Fruit fly (Drosophila melanogaster) whole organism, embryonic: ENCODE results near the gene wrd.
A peak's percentile ranks its signal among the peaks of the same experiment; 100 is the strongest.

Experiments
- Abd-B ChIP-seq: fragments of 200-800 bp; sonication (Bioruptor generic); optimal IDR thresholded peaks from 2 replicates; lab custom pipeline; 2018; ENCODE audit warnings: missing biosample characterization, mild to moderate bottlenecking, missing genetic modification characterization, moderate library complexity
- B-H2 ChIP-seq: fragments of 200-800 bp; sonication (Bioruptor generic); optimal IDR thresholded peaks from 2 replicates; lab custom pipeline; 2018; ENCODE audit warnings: missing biosample characterization, mild to moderate bottlenecking, missing genetic modification characterization
- CG10366 ChIP-seq: fragments of 200-800 bp; sonication (Bioruptor generic); IDR thresholded peaks from 2 replicates; pipeline ENCODE4 v1.3.6; 2022; ENCODE audit warnings: missing biosample characterization, missing genetic modification characterization
- CG10431 ChIP-seq: fragments of 200-800 bp; sonication (Bioruptor generic); optimal IDR thresholded peaks from 3 replicates; lab custom pipeline; 2018; ENCODE audit warnings: missing biosample characterization, mild to moderate bottlenecking, missing genetic modification characterization
- CG10565 ChIP-seq: fragments of 200-800 bp; sonication (Bioruptor generic); optimal IDR thresholded peaks from 3 replicates; lab custom pipeline; 2016; ENCODE audit warnings: missing biosample characterization, mild to moderate bottlenecking, missing genetic modification characterization
- CG11456 ChIP-seq: fragments of 200-800 bp; sonication (Bioruptor generic); IDR thresholded peaks from 3 replicates; pipeline ENCODE4 v1.3.6; 2022; ENCODE audit warnings: missing biosample characterization, missing genetic modification characterization
- CG12744 ChIP-seq: fragments of 200-800 bp; sonication (Bioruptor generic); optimal IDR thresholded peaks from 2 replicates; lab custom pipeline; 2016; ENCODE audit warnings: missing biosample characterization, missing genetic modification characterization
- CG14965 ChIP-seq: fragments of 200-800 bp; sonication (Bioruptor generic); optimal IDR thresholded peaks from 2 replicates; lab custom pipeline; 2016; ENCODE audit warnings: missing biosample characterization, missing genetic modification characterization, borderline replicate concordance
- CG16863 ChIP-seq: fragments of 200-800 bp; sonication (Bioruptor generic); optimal IDR thresholded peaks from 3 replicates; lab custom pipeline; 2016; ENCODE audit warnings: missing biosample characterization, missing genetic modification characterization
- CG17568 ChIP-seq: fragments of 200-800 bp; sonication (Bioruptor generic); optimal IDR thresholded peaks from 2 replicates; lab custom pipeline; 2018; ENCODE audit warnings: missing biosample characterization, mild to moderate bottlenecking, missing genetic modification characterization, moderate library complexity
- CG2889 ChIP-seq: fragments of 200-800 bp; sonication (Bioruptor generic); IDR thresholded peaks from 3 replicates; pipeline ENCODE4 v1.3.6; 2022; ENCODE audit warnings: missing biosample characterization, missing genetic modification characterization
- CG30431 ChIP-seq: fragments of 200-800 bp; sonication (Bioruptor generic); optimal IDR thresholded peaks from 2 replicates; lab custom pipeline; 2017; ENCODE audit warnings: missing biosample characterization, missing genetic modification characterization
- CG31224 ChIP-seq: fragments of 200-800 bp; sonication (Bioruptor generic); IDR thresholded peaks from 2 replicates; pipeline ENCODE4 v1.3.6; 2022; ENCODE audit warnings: missing biosample characterization, missing genetic modification characterization
- CG33213 ChIP-seq: fragments of 200-800 bp; sonication (Bioruptor generic); optimal IDR thresholded peaks from 3 replicates; lab custom pipeline; 2016; ENCODE audit warnings: missing biosample characterization, missing genetic modification characterization
- CG3407 ChIP-seq: fragments of 200-800 bp; sonication (Bioruptor generic); optimal IDR thresholded peaks from 2 replicates; lab custom pipeline; 2018; ENCODE audit warnings: missing biosample characterization, mild to moderate bottlenecking, missing genetic modification characterization
- CG34422 ChIP-seq: fragments of 200-800 bp; sonication (Bioruptor generic); IDR thresholded peaks from 3 replicates; pipeline ENCODE4 v1.3.6; 2022; ENCODE audit warnings: missing biosample characterization, missing genetic modification characterization
- CG4360 ChIP-seq: fragments of 200-800 bp; sonication (Bioruptor generic); IDR thresholded peaks from 2 replicates; pipeline ENCODE4 v1.3.6; 2022; ENCODE audit warnings: missing biosample characterization, missing genetic modification characterization
- CG5180 ChIP-seq: fragments of 200-800 bp; sonication (Bioruptor generic); optimal IDR thresholded peaks from 3 replicates; lab custom pipeline; 2017; ENCODE audit warnings: missing biosample characterization, missing genetic modification characterization, mild to moderate bottlenecking, moderate library complexity, missing genetic modification reagents
- CHES-1-like ChIP-seq: fragments of 200-800 bp; sonication (Bioruptor generic); optimal IDR thresholded peaks from 2 replicates; lab custom pipeline; 2016; ENCODE audit warnings: missing biosample characterization, missing genetic modification characterization
- D19B ChIP-seq: fragments of 200-800 bp; sonication (Bioruptor generic); optimal IDR thresholded peaks from 2 replicates; lab custom pipeline; 2017; ENCODE audit warnings: missing biosample characterization, mild to moderate bottlenecking, missing genetic modification characterization
- HmgD ChIP-seq: fragments of 200-800 bp; sonication (Bioruptor generic); optimal IDR thresholded peaks from 3 replicates; lab custom pipeline; 2016; ENCODE audit warnings: missing biosample characterization, missing genetic modification characterization
- Jarid2 ChIP-seq: fragments of 200-800 bp; sonication (Bioruptor generic); optimal IDR thresholded peaks from 3 replicates; lab custom pipeline; 2017; ENCODE audit warnings: mild to moderate bottlenecking, missing biosample characterization, missing genetic modification reagents, missing genetic modification characterization
- Med ChIP-seq: fragments of 200-800 bp; sonication (Bioruptor generic); peaks from one replicate; lab custom pipeline; 2016; ENCODE audit warnings: missing biosample characterization, missing genetic modification characterization, mild to moderate bottlenecking, inconsistent platforms, moderate library complexity
- Meics ChIP-seq: fragments of 200-800 bp; sonication (Bioruptor generic); optimal IDR thresholded peaks from 2 replicates; lab custom pipeline; 2017; ENCODE audit warnings: missing biosample characterization, mild to moderate bottlenecking, missing genetic modification characterization
- NC2β ChIP-seq: fragments of 200-800 bp; sonication (Bioruptor generic); optimal IDR thresholded peaks from 2 replicates; lab custom pipeline; 2016; ENCODE audit warnings: missing biosample characterization, missing genetic modification characterization
- NfI ChIP-seq: fragments of 200-800 bp; sonication (Bioruptor generic); optimal IDR thresholded peaks from 3 replicates; lab custom pipeline; 2018; ENCODE audit warnings: missing biosample characterization, mild to moderate bottlenecking, missing genetic modification characterization, moderate library complexity
- Opbp ChIP-seq: fragments of 200-800 bp; sonication (Bioruptor generic); IDR thresholded peaks from 3 replicates; pipeline ENCODE4 v1.3.6; 2022; ENCODE audit warnings: missing biosample characterization, missing genetic modification characterization; ENCODE audit not compliant: partially characterized antibody
- Poxn ChIP-seq: fragments of 200-800 bp; sonication (Bioruptor generic); IDR thresholded peaks from 2 replicates; pipeline ENCODE4 v1.3.6; 2022; ENCODE audit warnings: missing biosample characterization, missing genetic modification characterization
- Spps ChIP-seq: fragments of 200-800 bp; sonication (Bioruptor generic); optimal IDR thresholded peaks from 2 replicates; lab custom pipeline; 2018; ENCODE audit warnings: missing biosample characterization, mild to moderate bottlenecking, missing genetic modification characterization
- Sry-δ ChIP-seq: fragments of 200-800 bp; sonication (Bioruptor generic); optimal IDR thresholded peaks from 2 replicates; lab custom pipeline; 2016; ENCODE audit warnings: missing biosample characterization, missing genetic modification characterization
- Taf1 ChIP-seq: fragments of 200-800 bp; sonication (Bioruptor generic); IDR thresholded peaks from 2 replicates; pipeline ENCODE4 v1.3.6; 2022; ENCODE audit warnings: missing biosample characterization, missing genetic modification characterization
- Trl ChIP-seq, 3 experiments: fragments of >200 bp in 2 of 3; fragments of 200-800 bp in 1 of 3; sonication (Bioruptor generic) in 1 of 3; optimal IDR thresholded peaks; 2 replicates in 1 of 3; 3 replicates in 2 of 3; lab custom pipeline; 2016 to 2017; ENCODE audit warnings: missing biosample characterization in 1 of 3, missing genetic modification characterization in 1 of 3
- ase ChIP-seq: fragments of 200-800 bp; sonication (Bioruptor generic); IDR thresholded peaks from 3 replicates; pipeline ENCODE4 v1.3.6; 2022; ENCODE audit warnings: missing biosample characterization, missing genetic modification characterization
- bsh ChIP-seq, 2 experiments: fragments of 200-800 bp; sonication (Bioruptor generic); optimal IDR thresholded peaks; 2 replicates each; lab custom pipeline; 2017 to 2018; ENCODE audit warnings: mild to moderate bottlenecking in 2 of 2, missing biosample characterization in 2 of 2, missing genetic modification characterization in 2 of 2, moderate library complexity in 1 of 2
- caup ChIP-seq: fragments of 200-800 bp; sonication (Bioruptor generic); optimal IDR thresholded peaks from 3 replicates; lab custom pipeline; 2017; ENCODE audit warnings: missing biosample characterization, mild to moderate bottlenecking, missing genetic modification characterization, moderate library complexity; ENCODE audit not compliant: severe bottlenecking
- chm ChIP-seq: fragments of 200-800 bp; sonication (Bioruptor generic); IDR thresholded peaks from 2 replicates; pipeline ENCODE4 v1.3.6; 2022; ENCODE audit warnings: missing biosample characterization, missing genetic modification characterization
- cwo ChIP-seq: fragments of 200-800 bp; sonication (Bioruptor generic); optimal IDR thresholded peaks from 3 replicates; lab custom pipeline; 2017; ENCODE audit warnings: missing biosample characterization, missing genetic modification characterization, mild to moderate bottlenecking, moderate library complexity, missing genetic modification reagents
- danr ChIP-seq: fragments of 200-800 bp; sonication (Bioruptor generic); IDR thresholded peaks from 2 replicates; pipeline ENCODE4 v1.3.6; 2022; ENCODE audit warnings: missing biosample characterization, missing genetic modification characterization
- emc ChIP-seq: fragments of 200-800 bp; sonication (Bioruptor generic); optimal IDR thresholded peaks from 2 replicates; lab custom pipeline; 2016; ENCODE audit warnings: missing biosample characterization, missing genetic modification characterization
- exex ChIP-seq: fragments of 200-800 bp; sonication (Bioruptor generic); optimal IDR thresholded peaks from 4 replicates; lab custom pipeline; 2018; ENCODE audit warnings: missing biosample characterization, mild to moderate bottlenecking, missing genetic modification characterization, moderate library complexity
- fd102C ChIP-seq: fragments of 200-800 bp; sonication (Bioruptor generic); optimal IDR thresholded peaks from 2 replicates; lab custom pipeline; 2018; ENCODE audit warnings: missing biosample characterization, mild to moderate bottlenecking, missing genetic modification characterization, moderate library complexity
- fd64A ChIP-seq: fragments of 200-800 bp; sonication (Bioruptor generic); optimal IDR thresholded peaks from 3 replicates; lab custom pipeline; 2018; ENCODE audit warnings: missing biosample characterization, mild to moderate bottlenecking, missing genetic modification characterization
- gce ChIP-seq: fragments of 200-800 bp; sonication (Bioruptor generic); IDR thresholded peaks from 3 replicates; pipeline ENCODE4 v1.3.6; 2022; ENCODE audit warnings: missing biosample characterization, missing genetic modification characterization
- jigr1 ChIP-seq: fragments of 200-800 bp; sonication (Bioruptor generic); IDR thresholded peaks from 3 replicates; pipeline ENCODE4 v1.3.6; 2022; ENCODE audit warnings: missing biosample characterization, missing genetic modification characterization
- kni ChIP-seq: fragments of 200-800 bp; sonication (Bioruptor generic); optimal IDR thresholded peaks from 3 replicates; lab custom pipeline; 2017; ENCODE audit warnings: mild to moderate bottlenecking, missing biosample characterization, missing genetic modification reagents, missing genetic modification characterization
- nau ChIP-seq: fragments of 200-800 bp; sonication (Bioruptor generic); optimal IDR thresholded peaks from 3 replicates; lab custom pipeline; 2017; ENCODE audit warnings: missing biosample characterization, mild to moderate bottlenecking, missing genetic modification characterization, missing genetic modification reagents
- pfk ChIP-seq: fragments of 200-800 bp; sonication (Bioruptor generic); optimal IDR thresholded peaks from 2 replicates; lab custom pipeline; 2018; ENCODE audit warnings: missing biosample characterization, mild to moderate bottlenecking, missing genetic modification characterization, moderate library complexity
- sima ChIP-seq: fragments of 200-800 bp; sonication (Bioruptor generic); optimal IDR thresholded peaks from 2 replicates; lab custom pipeline; 2016; ENCODE audit warnings: missing biosample characterization, missing genetic modification characterization
- sisA ChIP-seq: fragments of 200-800 bp; sonication (Bioruptor generic); IDR thresholded peaks from 2 replicates; pipeline ENCODE4 v1.3.6; 2022; ENCODE audit warnings: missing biosample characterization, missing genetic modification characterization

The wrd gene

DNA sequence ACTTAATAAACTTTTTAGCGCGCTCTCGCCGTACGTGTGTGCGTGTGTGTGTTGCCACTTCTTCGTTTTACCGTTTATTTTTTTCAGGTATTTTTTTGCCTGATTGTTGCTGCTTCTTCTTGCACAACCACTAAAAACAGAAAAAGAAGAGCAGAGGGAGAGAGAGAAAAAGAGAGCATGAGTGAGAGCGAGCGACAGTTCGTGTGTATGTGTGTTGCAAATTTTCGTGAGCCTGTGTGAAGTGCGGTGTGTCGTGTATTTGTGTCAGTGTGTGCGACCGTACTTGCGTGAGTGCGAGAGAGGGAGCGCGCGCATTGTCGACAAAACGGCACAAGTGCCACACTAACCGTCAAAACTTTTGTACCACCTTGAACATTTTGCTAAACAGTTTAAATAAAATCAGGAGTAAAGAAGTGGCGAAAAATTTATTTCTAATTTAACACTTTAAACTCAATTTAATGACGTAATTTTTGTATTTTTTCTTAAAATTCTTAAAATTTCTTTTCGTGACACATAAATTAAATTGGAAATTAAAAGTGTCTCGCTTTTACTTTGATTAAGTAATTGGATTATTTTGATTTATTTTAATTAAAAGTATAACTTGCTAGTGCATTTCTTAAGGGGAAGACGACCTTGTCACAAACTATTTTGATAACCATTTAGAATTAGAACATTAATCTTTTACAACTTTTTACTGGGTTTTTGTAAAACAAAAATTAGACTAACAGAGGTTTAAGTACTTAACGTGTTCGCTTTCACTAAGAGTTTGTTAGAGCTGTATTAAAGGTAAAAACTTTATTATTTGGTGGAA, 29.6 kb downstream of the wrd start (continued):
- no peak for TF ChIP-seq CG5180
- TF ChIP-seq HmgD = no peak
- peak; percentile 7 for TF ChIP-seq CHES-1-like (GFP tag; lab: Kevin White, UChicago)
- no peak for TF ChIP-seq CG16863 (GFP tag; lab: Kevin White, UChicago)
- peak; percentile 97 to 99 for TF ChIP-seq Trl (optimal IDR thresholded peaks at IDR 0.05; lab: Kevin White, UChicago)
- TF ChIP-seq Trl (GFP tag; optimal IDR thresholded peaks at IDR 0.05; lab: Kevin White, UChicago) = peak; percentile 42
- peak; percentile 67 to 93 for TF ChIP-seq bsh (GFP tag; optimal IDR thresholded peaks at IDR 0.05; lab: Kevin White, UChicago)
- TF ChIP-seq CG31224 (GFP tag; lab: Robert Waterston, UW) = no peak
- no peak for TF ChIP-seq CG10366 (GFP tag; lab: Robert Waterston, UW)
- TF ChIP-seq pfk (GFP tag; lab: Kevin White, UChicago) = no peak
- no peak for TF ChIP-seq jigr1
- TF ChIP-seq CG10565 = no peak
- TF ChIP-seq CG3407 (GFP tag; lab: Kevin White, UChicago) = peak; percentile 26
- TF ChIP-seq danr (GFP tag; lab: Robert Waterston, UW) = no peak
- no peak for TF ChIP-seq CG11456 (GFP tag; lab: Robert Waterston, UW)
- TF ChIP-seq sisA (GFP tag; lab: Robert Waterston, UW) = no peak
- no peak for TF ChIP-seq CG17568
- TF ChIP-seq NfI (GFP tag; lab: Kevin White, UChicago) = peak; percentile 53
- peak; percentile 38 for TF ChIP-seq Jarid2 (GFP tag; lab: Kevin White, UChicago)
- TF ChIP-seq CG2889 (GFP tag; lab: Robert Waterston, UW) = no peak
- TF ChIP-seq exex (tag; lab: Kevin White, UChicago) = peak; percentile 19
- TF ChIP-seq CG4360 (GFP tag; lab: Robert Waterston, UW) = no peak
- TF ChIP-seq nau (GFP tag; lab: Kevin White, UChicago) = no peak
- no peak for TF ChIP-seq NC2β (GFP tag; lab: Kevin White, UChicago)
- no peak for TF ChIP-seq Opbp (GFP tag; lab: Robert Waterston, UW)
- peak; percentile 7 for TF ChIP-seq B-H2 (GFP tag; lab: Kevin White, UChicago)
- TF ChIP-seq Poxn (GFP tag; lab: Robert Waterston, UW) = no peak
- TF ChIP-seq caup (GFP tag; lab: Kevin White, UChicago) = peak; percentile 34
- TF ChIP-seq ase (GFP tag; lab: Robert Waterston, UW) = no peak
- TF ChIP-seq CG12744 (GFP tag; lab: Kevin White, UChicago) = no peak
- TF ChIP-seq CG33213 = no peak
- TF ChIP-seq CG10431 = no peak
- TF ChIP-seq Sry-δ (GFP tag; lab: Kevin White, UChicago) = no peak
- peak; percentile 51 for TF ChIP-seq cwo (GFP tag; lab: Kevin White, UChicago)
- no peak for TF ChIP-seq fd102C (GFP tag; lab: Kevin White, UChicago)
- no peak for TF ChIP-seq emc (GFP tag; lab: Kevin White, UChicago)
- no peak for TF ChIP-seq fd64A
- TF ChIP-seq gce (GFP tag; lab: Robert Waterston, UW) = no peak
- no peak for TF ChIP-seq sima (GFP tag; lab: Kevin White, UChicago)
- no peak for TF ChIP-seq Spps (tag; lab: Kevin White, UChicago)
- TF ChIP-seq CG30431 (GFP tag; lab: Kevin White, UChicago) = peak; percentile 17
- TF ChIP-seq Abd-B = no peak
- TF ChIP-seq chm (GFP tag; lab: Robert Waterston, UW) = no peak
- no peak for TF ChIP-seq CG14965 (GFP tag; lab: Kevin White, UChicago)
- peak; percentile 87 for TF ChIP-seq Med
- TF ChIP-seq Taf1 (GFP tag; lab: Robert Waterston, UW) = no peak
- peak; percentile 80 for TF ChIP-seq Meics (GFP tag; lab: Kevin White, UChicago)
- TF ChIP-seq kni (GFP tag; lab: Kevin White, UChicago) = peak; percentile 55
- no peak for TF ChIP-seq CG34422 (GFP tag; lab: Robert Waterston, UW)
- TF ChIP-seq D19B (GFP tag; lab: Kevin White, UChicago) = peak; percentile 37
